Worm (Caenorhabditis elegans) whole organism, L1 larva: ENCODE measurements around the gene chil-1.

Experiments
- Y116A8C.19 ChIP-seq: sonication (generic microtip); optimal IDR thresholded peaks from 2 replicates; lab custom pipeline; 2016; ENCODE audit warnings: missing compliant biosample characterization, missing genetic modification characterization, borderline replicate concordance
- alr-1 ChIP-seq: fragments of 200-800 bp; sonication (Bioruptor generic); optimal IDR thresholded peaks from 2 replicates; lab custom pipeline; 2018; ENCODE audit warnings: borderline replicate concordance, mild to moderate bottlenecking, missing genetic modification characterization, missing compliant biosample characterization
- dpl-1 ChIP-seq, 3 experiments: fragments of 150-350 bp in 2 of 3; sonication (generic microtip) in 1 of 3; optimal IDR thresholded peaks; 2 replicates each; lab custom pipeline; 2014 to 2017; ENCODE audit warnings: missing biosample characterization in 3 of 3, missing genetic modification characterization in 3 of 3, missing genetic modification reagents in 3 of 3
- efl-3 ChIP-seq: fragments of 200-800 bp; sonication (Bioruptor generic); optimal IDR thresholded peaks from 2 replicates; lab custom pipeline; 2018; ENCODE audit warnings: mild to moderate bottlenecking, missing genetic modification characterization, missing compliant biosample characterization
- elt-3 ChIP-seq, 6 experiments: fragments of 150-350 bp in 1 of 6; sonication (generic microtip); optimal IDR thresholded peaks; 2 replicates each; lab custom pipeline; 2017 to 2018; ENCODE audit warnings: missing biosample characterization in 6 of 6, missing genetic modification characterization in 6 of 6, inconsistent platforms in 1 of 6
- ets-5 ChIP-seq: fragments of 200-800 bp; sonication (Bioruptor generic); IDR thresholded peaks from 2 replicates; pipeline ENCODE4 v1.3.6; 2022; ENCODE audit warnings: missing genetic modification characterization, missing compliant biosample characterization
- lir-3 ChIP-seq: sonication (generic microtip); optimal IDR thresholded peaks from 2 replicates; lab custom pipeline; 2016; ENCODE audit warnings: mild to moderate bottlenecking, missing genetic modification characterization, moderate library complexity, missing compliant biosample characterization; ENCODE audit not compliant: poor library complexity
- nhr-90 ChIP-seq: sonication (generic microtip); optimal IDR thresholded peaks from 2 replicates; lab custom pipeline; 2016; ENCODE audit warnings: mild to moderate bottlenecking, missing genetic modification characterization, missing compliant biosample characterization; ENCODE audit not compliant: poor library complexity
- unc-86 ChIP-seq: sonication (generic microtip); optimal IDR thresholded peaks from 2 replicates; lab custom pipeline; 2016; ENCODE audit warnings: missing genetic modification characterization, missing compliant biosample characterization
- vab-15 ChIP-seq: sonication (generic microtip); optimal IDR thresholded peaks from 2 replicates; lab custom pipeline; 2017; ENCODE audit warnings: missing genotype, mild to moderate bottlenecking, missing genetic modification characterization, missing compliant biosample characterization
- zag-1 ChIP-seq: fragments of 150-350 bp; optimal IDR thresholded peaks from 2 replicates; lab custom pipeline; 2014; ENCODE audit warnings: missing biosample characterization, missing genetic modification characterization

ce11 chrII:9888549-9888948 is 22.3 kb upstream of the chil-1 start:
- TF ChIP-seq ets-5 (GFP tag; lab: Robert Waterston, UW) (no peak), elt-3 (tag; optimal IDR thresholded peaks at IDR 0.05; lab: Kevin White, UChicago) (no peak), lir-3 (tag; lab: Kevin White, UChicago) (no peak), Y116A8C.19 (tag; lab: Kevin White, UChicago) (no peak), zag-1 (tag; lab: Kevin White, UChicago) (no peak), dpl-1 (GFP tag; optimal IDR thresholded peaks at IDR 0.05; lab: Kevin White, UChicago) (no peak), unc-86 (tag; lab: Kevin White, UChicago) (no peak), nhr-90 (tag; lab: Kevin White, UChicago) (no peak), alr-1 (tag; lab: Kevin White, UChicago) (no peak), efl-3 (no peak), vab-15 (no peak)
